Fruit fly (Drosophila melanogaster) whole organism, embryonic: ENCODE data around the gene CG7653.

ENCODE experiments used
- Atf6 ChIP-seq: fragments of 200-800 bp; sonication (Bioruptor generic); IDR thresholded peaks from 2 replicates; pipeline ENCODE4 v1.3.6; 2022; ENCODE audit warnings: missing biosample characterization, missing genetic modification characterization
- BtbVII ChIP-seq: fragments of 200-800 bp; sonication (Bioruptor generic); optimal IDR thresholded peaks from 3 replicates; lab custom pipeline; 2017; ENCODE audit warnings: missing biosample characterization, mild to moderate bottlenecking, missing genetic modification characterization
- CG10267 ChIP-seq: fragments of 200-800 bp; sonication (Bioruptor generic); optimal IDR thresholded peaks from 2 replicates; lab custom pipeline; 2018; ENCODE audit warnings: missing biosample characterization, mild to moderate bottlenecking, missing genetic modification characterization, moderate library complexity
- CG11456 ChIP-seq: fragments of 200-800 bp; sonication (Bioruptor generic); IDR thresholded peaks from 3 replicates; pipeline ENCODE4 v1.3.6; 2022; ENCODE audit warnings: missing biosample characterization, missing genetic modification characterization
- CG12219 ChIP-seq: fragments of 200-800 bp; sonication (Bioruptor generic); optimal IDR thresholded peaks from 3 replicates; lab custom pipeline; 2018; ENCODE audit warnings: missing biosample characterization, mild to moderate bottlenecking, missing genetic modification characterization
- CG17359 ChIP-seq: fragments of 200-800 bp; sonication (Bioruptor generic); optimal IDR thresholded peaks from 3 replicates; lab custom pipeline; 2018; ENCODE audit warnings: missing biosample characterization, mild to moderate bottlenecking, missing genetic modification characterization, moderate library complexity
- CG17912 ChIP-seq: fragments of 200-800 bp; sonication (Bioruptor generic); optimal IDR thresholded peaks from 2 replicates; lab custom pipeline; 2018; ENCODE audit warnings: missing biosample characterization, mild to moderate bottlenecking, missing genetic modification characterization
- CG2875 ChIP-seq: fragments of 200-800 bp; sonication (Bioruptor generic); optimal IDR thresholded peaks from 2 replicates; lab custom pipeline; 2017; ENCODE audit warnings: missing biosample characterization, mild to moderate bottlenecking, missing genetic modification characterization, missing genetic modification reagents
- CG31224 ChIP-seq: fragments of 200-800 bp; sonication (Bioruptor generic); IDR thresholded peaks from 2 replicates; pipeline ENCODE4 v1.3.6; 2022; ENCODE audit warnings: missing biosample characterization, missing genetic modification characterization
- CG32532 ChIP-seq: fragments of 200-800 bp; sonication (Bioruptor generic); IDR thresholded peaks from 2 replicates; pipeline ENCODE4 v1.3.6; 2022; ENCODE audit warnings: missing biosample characterization, missing genetic modification characterization
- CG32767 ChIP-seq: fragments of 200-800 bp; sonication (Bioruptor generic); IDR thresholded peaks from 2 replicates; pipeline ENCODE4 v1.3.6; 2022; ENCODE audit warnings: missing biosample characterization, missing genetic modification characterization
- CG34376 ChIP-seq: fragments of 200-800 bp; sonication (Bioruptor generic); optimal IDR thresholded peaks from 2 replicates; lab custom pipeline; 2018; ENCODE audit warnings: missing biosample characterization, mild to moderate bottlenecking, missing genetic modification characterization
- CG7839 ChIP-seq: fragments of 200-800 bp; sonication (Bioruptor generic); optimal IDR thresholded peaks from 3 replicates; lab custom pipeline; 2018; ENCODE audit warnings: missing biosample characterization, mild to moderate bottlenecking, missing genetic modification characterization, moderate library complexity
- CG9609 ChIP-seq: fragments of 200-800 bp; sonication (Bioruptor generic); optimal IDR thresholded peaks from 3 replicates; lab custom pipeline; 2016; ENCODE audit warnings: missing biosample characterization, missing genetic modification characterization
- CTCF ChIP-seq: fragments of 200-800 bp; sonication (Bioruptor generic); optimal IDR thresholded peaks from 2 replicates; lab custom pipeline; 2017; ENCODE audit warnings: missing biosample characterization, mild to moderate bottlenecking, missing genetic modification characterization, moderate library complexity
- E2f2 ChIP-seq: fragments of 200-800 bp; sonication (Bioruptor generic); IDR thresholded peaks from 2 replicates; pipeline ENCODE4 v1.3.6; 2022; ENCODE audit warnings: missing biosample characterization, missing genetic modification characterization
- Ets65A ChIP-seq: fragments of 200-800 bp; sonication (Bioruptor generic); peaks from one replicate; lab custom pipeline; 2016; ENCODE audit warnings: missing biosample characterization, missing genetic modification characterization
- Ets97D ChIP-seq: fragments of 200-800 bp; sonication (Bioruptor generic); optimal IDR thresholded peaks from 3 replicates; lab custom pipeline; 2016; ENCODE audit warnings: missing biosample characterization, missing genetic modification characterization
- Hand ChIP-seq: fragments of 200-800 bp; sonication (Bioruptor generic); optimal IDR thresholded peaks from 2 replicates; lab custom pipeline; 2017; ENCODE audit warnings: mild to moderate bottlenecking, missing biosample characterization, missing genetic modification reagents, missing genetic modification characterization
- HmgZ ChIP-seq: fragments of 200-800 bp; sonication (Bioruptor generic); optimal IDR thresholded peaks from 2 replicates; lab custom pipeline; 2018; ENCODE audit warnings: missing biosample characterization, mild to moderate bottlenecking, missing genetic modification characterization
- Hr78 ChIP-seq, 2 experiments: fragments of 200-800 bp in 1 of 2; fragments of >200 bp in 1 of 2; sonication (Bioruptor generic) in 1 of 2; optimal IDR thresholded peaks; 2 replicates each; lab custom pipeline; 2017 to 2019; ENCODE audit warnings: missing biosample characterization in 2 of 2, missing genetic modification characterization in 2 of 2, mild to moderate bottlenecking in 1 of 2, moderate library complexity in 1 of 2
- Max ChIP-seq: fragments of 200-800 bp; sonication (Bioruptor generic); optimal IDR thresholded peaks from 2 replicates; lab custom pipeline; 2016; ENCODE audit warnings: missing biosample characterization, mild to moderate bottlenecking, missing genetic modification characterization
- Mrtf ChIP-seq: fragments of 200-800 bp; sonication (Bioruptor generic); IDR thresholded peaks from 3 replicates; pipeline ENCODE4 v1.3.6; 2022; ENCODE audit warnings: missing biosample characterization, missing genetic modification characterization
- Optix ChIP-seq: fragments of 200-800 bp; sonication (Bioruptor generic); IDR thresholded peaks from 3 replicates; pipeline ENCODE4 v1.3.6; 2022; ENCODE audit warnings: missing biosample characterization, missing genetic modification characterization
- PHDP ChIP-seq: fragments of 200-800 bp; sonication (Bioruptor generic); optimal IDR thresholded peaks from 3 replicates; lab custom pipeline; 2018; ENCODE audit warnings: missing biosample characterization, mild to moderate bottlenecking, missing genetic modification characterization, moderate library complexity
- Spps ChIP-seq: fragments of 200-800 bp; sonication (Bioruptor generic); optimal IDR thresholded peaks from 2 replicates; lab custom pipeline; 2018; ENCODE audit warnings: missing biosample characterization, mild to moderate bottlenecking, missing genetic modification characterization
- TFAM ChIP-seq: fragments of 200-800 bp; sonication (Bioruptor generic); optimal IDR thresholded peaks from 2 replicates; lab custom pipeline; 2017; ENCODE audit warnings: missing biosample characterization, missing genetic modification characterization, inconsistent platforms
- Tbp ChIP-seq: fragments of >200 bp; optimal IDR thresholded peaks from 2 replicates; lab custom pipeline; 2018; ENCODE audit warnings: missing biosample characterization, missing genetic modification characterization
- Usf ChIP-seq: fragments of 200-800 bp; sonication (Bioruptor generic); optimal IDR thresholded peaks from 2 replicates; lab custom pipeline; 2017; ENCODE audit warnings: missing genotype, missing biosample characterization, missing genetic modification characterization
- ab ChIP-seq: fragments of 200-800 bp; sonication (Bioruptor generic); optimal IDR thresholded peaks from 2 replicates; lab custom pipeline; 2016; ENCODE audit warnings: missing biosample characterization, missing genetic modification characterization
- abd-A ChIP-seq: fragments of 200-800 bp; sonication (Bioruptor generic); optimal IDR thresholded peaks from 3 replicates; lab custom pipeline; 2019; ENCODE audit warnings: missing biosample characterization, mild to moderate bottlenecking, missing genetic modification characterization, moderate library complexity
- aop ChIP-seq: fragments of 200-800 bp; sonication (Bioruptor generic); IDR thresholded peaks from 2 replicates; pipeline ENCODE4 v1.3.6; 2022; ENCODE audit warnings: missing biosample characterization, missing genetic modification characterization
- cg ChIP-seq: fragments of 200-800 bp; sonication (Bioruptor generic); optimal IDR thresholded peaks from 3 replicates; lab custom pipeline; 2019; ENCODE audit warnings: missing biosample characterization, mild to moderate bottlenecking, missing genetic modification characterization, moderate library complexity
- crol ChIP-seq: fragments of 200-800 bp; sonication (Bioruptor generic); IDR thresholded peaks from 2 replicates; pipeline ENCODE4 v1.3.6; 2022; ENCODE audit warnings: missing biosample characterization, missing genetic modification characterization
- disco-r ChIP-seq: fragments of 200-800 bp; sonication (Bioruptor generic); optimal IDR thresholded peaks from 2 replicates; lab custom pipeline; 2016; ENCODE audit warnings: missing biosample characterization, missing genetic modification characterization
- gem ChIP-seq: fragments of 200-800 bp; sonication (Bioruptor generic); optimal IDR thresholded peaks from 2 replicates; lab custom pipeline; 2019; ENCODE audit warnings: missing biosample characterization, mild to moderate bottlenecking, missing genetic modification characterization, moderate library complexity
- grn ChIP-seq: fragments of 200-800 bp; sonication (Bioruptor generic); optimal IDR thresholded peaks from 3 replicates; lab custom pipeline; 2017; ENCODE audit warnings: missing biosample characterization, missing genetic modification characterization
- gsb ChIP-seq: fragments of 200-800 bp; sonication (Bioruptor generic); IDR thresholded peaks from 2 replicates; pipeline ENCODE4 v1.3.6; 2022; ENCODE audit warnings: missing biosample characterization, missing genetic modification characterization
- jing ChIP-seq: fragments of 200-800 bp; sonication (Bioruptor generic); optimal IDR thresholded peaks from 2 replicates; lab custom pipeline; 2018; ENCODE audit warnings: missing biosample characterization, mild to moderate bottlenecking, missing genetic modification characterization
- lola ChIP-seq, 3 experiments: fragments of >200 bp in 2 of 3; fragments of 200-800 bp in 1 of 3; sonication (Bioruptor generic) in 1 of 3; optimal IDR thresholded peaks; 2 replicates each; lab custom pipeline; 2017 to 2019; ENCODE audit warnings: missing biosample characterization in 3 of 3, missing genetic modification characterization in 3 of 3, mild to moderate bottlenecking in 1 of 3, moderate library complexity in 1 of 3
- mirr ChIP-seq: fragments of 200-800 bp; sonication (Bioruptor generic); optimal IDR thresholded peaks from 3 replicates; lab custom pipeline; 2018; ENCODE audit warnings: missing biosample characterization, mild to moderate bottlenecking, missing genetic modification characterization
- nmo ChIP-seq: fragments of 200-800 bp; sonication (Bioruptor generic); optimal IDR thresholded peaks from 2 replicates; lab custom pipeline; 2018; ENCODE audit warnings: missing biosample characterization, mild to moderate bottlenecking, missing genetic modification characterization, moderate library complexity
- oc ChIP-seq: fragments of 200-800 bp; sonication (Bioruptor generic); optimal IDR thresholded peaks from 2 replicates; lab custom pipeline; 2018; ENCODE audit warnings: missing biosample characterization, mild to moderate bottlenecking, missing genetic modification characterization, moderate library complexity
- pho ChIP-seq: fragments of 200-800 bp; sonication (Bioruptor generic); optimal IDR thresholded peaks from 2 replicates; lab custom pipeline; 2016; ENCODE audit warnings: missing biosample characterization, missing genetic modification characterization
- pum ChIP-seq: fragments of 200-800 bp; sonication (Bioruptor generic); optimal IDR thresholded peaks from 2 replicates; lab custom pipeline; 2016; ENCODE audit warnings: missing biosample characterization, missing genetic modification characterization
- salm ChIP-seq: fragments of 200-800 bp; sonication (Bioruptor generic); optimal IDR thresholded peaks from 2 replicates; lab custom pipeline; 2018; ENCODE audit warnings: missing biosample characterization, mild to moderate bottlenecking, missing genetic modification characterization
- scrt ChIP-seq: fragments of 200-800 bp; sonication (Bioruptor generic); optimal IDR thresholded peaks from 2 replicates; lab custom pipeline; 2018; ENCODE audit warnings: missing biosample characterization, mild to moderate bottlenecking, missing genetic modification characterization, moderate library complexity
- slbo ChIP-seq: fragments of 200-800 bp; sonication (Bioruptor generic); IDR thresholded peaks from 2 replicates; pipeline ENCODE4 v1.3.6; 2022; ENCODE audit warnings: missing biosample characterization, missing genetic modification characterization
- ssp ChIP-seq: fragments of 200-800 bp; sonication (Bioruptor generic); IDR thresholded peaks from 2 replicates; pipeline ENCODE4 v1.3.6; 2022; ENCODE audit warnings: missing biosample characterization, missing genetic modification characterization

Gene CG7653

dm6 chr2L:15912901-15913673, 33.1 kb upstream of the CG7653 start (continued):
- TF ChIP-seq salm (tag; lab: Kevin White, UChicago) (no peak), CG32767 (GFP tag; lab: Robert Waterston, UW) (0 out of 2 replicates have a peak, but pooled peaks have one; percentile 33), gem (tag; lab: Kevin White, UChicago) (peak; percentile 94), grn (no peak), Hand (GFP tag; lab: Kevin White, UChicago) (no peak), aop (GFP tag; lab: Robert Waterston, UW) (no peak), cg (GFP tag; lab: Kevin White, UChicago) (peak; percentile 93), E2f2 (GFP tag; lab: Robert Waterston, UW) (no peak; the same call in 1 of the 2 replicates), jing (GFP tag; lab: Kevin White, UChicago) (peak; percentile 2), CG12219 (GFP tag; lab: Kevin White, UChicago) (no peak), CG7839 (tag; lab: Kevin White, UChicago) (peak; percentile 90), CG2875 (GFP tag; lab: Kevin White, UChicago) (peak; percentile 70), Tbp (no peak), CG11456 (GFP tag; lab: Robert Waterston, UW) (peak; percentile 41; the same call in 1 of the 3 replicates), lola (GFP tag; optimal IDR thresholded peaks at IDR 0.05; lab: Kevin White, UChicago) (peak in 1 of 3 experiments; percentile 88), BtbVII (peak; percentile 47), CG34376 (GFP tag; lab: Kevin White, UChicago) (peak; percentile 94), pum (GFP tag; lab: Kevin White, UChicago) (peak; percentile 7), nmo (GFP tag; lab: Kevin White, UChicago) (peak; percentile 95), CG17359 (tag; lab: Kevin White, UChicago) (peak; percentile 72), CTCF (GFP tag; lab: Kevin White, UChicago) (peak; percentile 48), Hr78 (GFP tag; optimal IDR thresholded peaks at IDR 0.05; lab: Kevin White, UChicago) (peak in 1 of 2 experiments; percentile 19), pho (peak; percentile 26), scrt (GFP tag; lab: Kevin White, UChicago) (peak; percentile 34), Usf (peak; percentile 64), Ets97D (GFP tag; lab: Kevin White, UChicago) (no peak), disco-r (GFP tag; lab: Kevin White, UChicago) (no peak), CG32532 (GFP tag; lab: Robert Waterston, UW) (0 out of 2 replicates have a peak, but pooled peaks have one; percentile 12), ab (GFP tag; lab: Kevin White, UChicago) (peak; percentile 37), gsb (GFP tag; lab: Robert Waterston, UW) (0 out of 2 replicates have a peak, but pooled peaks have one; percentile 39), HmgZ (tag; lab: Kevin White, UChicago) (peak; percentile 64), CG10267 (tag; lab: Kevin White, UChicago) (peak; percentile 75), TFAM (GFP tag; lab: Kevin White, UChicago) (no peak), mirr (GFP tag; lab: Kevin White, UChicago) (peak; percentile 98), Mrtf (GFP tag; lab: Robert Waterston, UW) (no peak; the same call in 2 of the 3 replicates), PHDP (tag; lab: Kevin White, UChicago) (peak; percentile 79), Optix (GFP tag; lab: Robert Waterston, UW) (no peak), CG31224 (GFP tag; lab: Robert Waterston, UW) (peak; percentile 93; the same call in 1 of the 2 replicates), Atf6 (GFP tag; lab: Robert Waterston, UW) (peak; percentile 36), oc (tag; lab: Kevin White, UChicago) (peak; percentile 64), Ets65A (GFP tag; lab: Kevin White, UChicago) (no peak), slbo (GFP tag; lab: Robert Waterston, UW) (peak; percentile 63), abd-A (tag; lab: Kevin White, UChicago) (peak; percentile 98), crol (peak; percentile 66), CG9609 (GFP tag; lab: Kevin White, UChicago) (no peak), Spps (tag; lab: Kevin White, UChicago) (peak; percentile 57), CG17912 (GFP tag; lab: Kevin White, UChicago) (peak; percentile 39), ssp (peak; percentile 48; the same call in 1 of the 2 replicates), Max (no peak)
